Fruit fly (Drosophila melanogaster) Kc167 (cell line): ENCODE results near the gene dbf.

Source experiments
- insv ChIP-seq: fragments of >200 bp; optimal IDR thresholded peaks from 3 replicates; lab custom pipeline; 2018; ENCODE audit warnings: missing external identifiers
- psq ChIP-seq: fragments of >200 bp; optimal IDR thresholded peaks from 2 replicates; lab custom pipeline; 2017; ENCODE audit warnings: missing external identifiers
- ttk ChIP-seq: sonication (Bioruptor generic); optimal IDR thresholded peaks from 2 replicates; lab custom pipeline; 2017; ENCODE audit warnings: missing external identifiers

dm6 chr2L:10688764-10689163 lies 37.4 kb downstream of the dbf start:
- no peak for TF ChIP-seq insv (lab: Kevin White, UChicago)
- no peak for TF ChIP-seq psq (lab: Kevin White, UChicago)
- TF ChIP-seq ttk (lab: Kevin White, UChicago) = no peak
